Worm (Caenorhabditis elegans): Measurements from ENCODE around the gene srd-18.
A peak's percentile ranks its signal among the peaks of the same experiment; 100 is the strongest.

Gene srd-18

DNA sequence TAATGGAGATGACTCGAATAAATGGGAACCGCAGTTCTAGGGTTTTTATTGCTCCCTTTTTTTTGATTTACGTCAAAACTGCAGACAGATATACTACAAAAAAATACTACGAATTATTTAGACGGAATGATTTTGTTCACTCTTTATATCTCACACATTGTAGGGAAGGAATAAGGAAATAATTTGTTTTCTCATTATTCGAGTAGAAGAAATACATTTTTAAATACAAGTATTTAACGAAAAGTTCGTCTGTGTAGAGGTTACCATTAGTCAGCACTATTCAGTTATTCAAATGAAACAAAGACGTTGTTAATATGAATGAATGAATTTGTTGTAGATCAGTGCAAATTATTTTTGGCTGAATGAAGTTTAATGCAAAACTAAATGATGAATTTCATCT lies at the start of gene srd-18:
Gene srd-18, minus strand, starts transcription at position 101 of the 400 bp plus-strand sequence.
- TF ChIP-seq ama-1 (optimal IDR thresholded peaks at IDR 0.05) (no peak), flt-1 (GFP tag; IDR thresholded peaks at IDR 0.05) (no peak), tra-4 (tag; optimal IDR thresholded peaks at IDR 0.05) (no peak), ceh-36 (tag; optimal IDR thresholded peaks at IDR 0.05) (no peak), aly-1 (tag; optimal IDR thresholded peaks at IDR 0.05) (no peak), scrt-1 (GFP tag; IDR thresholded peaks at IDR 0.05) (no peak), B0310.2 (tag; optimal IDR thresholded peaks at IDR 0.05) (no peak), hmbx-1 (tag; optimal IDR thresholded peaks at IDR 0.05) (no peak), ceh-13 (GFP tag; optimal IDR thresholded peaks at IDR 0.05) (no peak), sea-1 (GFP tag; conservative IDR thresholded peaks at IDR 0.05) (no peak), ets-7 (tag; optimal IDR thresholded peaks at IDR 0.05) (no peak), F13C5.2 (tag; optimal IDR thresholded peaks at IDR 0.05) (no peak), pes-1 (GFP tag; IDR thresholded peaks at IDR 0.05) (no peak), hmg-4 (GFP tag; optimal IDR thresholded peaks at IDR 0.05) (no peak), tbx-11 (GFP tag; IDR thresholded peaks at IDR 0.05) (no peak), hnd-1 (tag; optimal IDR thresholded peaks at IDR 0.05) (no peak), tbx-37 (GFP tag; conservative IDR thresholded peaks at IDR 0.05) (no peak)

DNA sequence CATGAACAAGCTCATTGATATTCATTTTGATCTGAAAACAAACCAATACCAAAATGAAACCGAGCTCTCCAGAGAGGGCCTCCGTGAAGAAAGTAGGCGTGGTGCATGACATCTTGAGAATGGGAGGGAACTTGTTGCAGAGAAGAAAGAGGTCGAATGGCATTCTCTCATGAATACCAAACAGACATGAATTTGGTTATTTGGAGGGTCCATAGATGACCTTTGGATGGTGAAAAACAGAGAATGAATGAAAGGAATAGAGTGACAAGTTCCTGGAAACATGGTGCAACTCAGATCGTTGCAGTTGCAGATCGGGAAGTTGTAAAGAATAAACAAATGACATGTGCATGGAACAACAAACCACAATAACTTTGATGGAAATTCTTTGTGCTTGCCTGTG lies 49.7 kb upstream of the srd-18 start, which contains the start of gene T10G3.8:
Gene T10G3.8, minus strand, starts transcription at position 101 of the 400 bp plus-strand sequence.
- TF ChIP-seq tbx-37 (GFP tag; conservative IDR thresholded peaks at IDR 0.05): no peak
- TF ChIP-seq hnd-1 (tag; optimal IDR thresholded peaks at IDR 0.05): no peak
- no peak for TF ChIP-seq ceh-13 (GFP tag; optimal IDR thresholded peaks at IDR 0.05)
- TF ChIP-seq hmg-4 (GFP tag; optimal IDR thresholded peaks at IDR 0.05): no peak
- TF ChIP-seq ama-1 (optimal IDR thresholded peaks at IDR 0.05): no peak

DNA sequence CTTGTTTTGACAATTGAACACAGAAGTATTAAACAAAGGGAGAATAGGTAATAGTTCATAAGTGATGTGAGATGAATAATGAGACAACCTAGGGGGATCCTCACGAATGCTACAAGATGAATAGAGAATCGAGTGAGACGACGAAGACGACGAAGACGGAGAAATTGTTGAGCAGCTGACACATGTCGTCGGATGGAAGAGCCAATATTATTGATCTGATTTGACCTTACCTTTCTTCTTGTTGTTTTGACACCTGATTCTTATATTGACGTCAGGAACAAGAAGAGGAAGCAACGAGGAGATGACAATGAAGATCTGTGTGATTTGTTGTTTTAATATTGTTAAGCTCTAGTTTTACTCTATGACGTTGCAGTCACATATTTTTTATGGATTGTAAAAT lies 46.8 kb upstream of the srd-18 start, which contains the start of gene T10G3.1:
Gene T10G3.1, minus strand, starts transcription at position 213 of the 400 bp plus-strand sequence.
- no peak for TF ChIP-seq hnd-1 (tag; optimal IDR thresholded peaks at IDR 0.05)
- no peak for TF ChIP-seq scrt-1 (GFP tag; IDR thresholded peaks at IDR 0.05)
- TF ChIP-seq flt-1 (GFP tag; IDR thresholded peaks at IDR 0.05): no peak
- TF ChIP-seq hmbx-1 (tag; optimal IDR thresholded peaks at IDR 0.05): no peak

DNA sequence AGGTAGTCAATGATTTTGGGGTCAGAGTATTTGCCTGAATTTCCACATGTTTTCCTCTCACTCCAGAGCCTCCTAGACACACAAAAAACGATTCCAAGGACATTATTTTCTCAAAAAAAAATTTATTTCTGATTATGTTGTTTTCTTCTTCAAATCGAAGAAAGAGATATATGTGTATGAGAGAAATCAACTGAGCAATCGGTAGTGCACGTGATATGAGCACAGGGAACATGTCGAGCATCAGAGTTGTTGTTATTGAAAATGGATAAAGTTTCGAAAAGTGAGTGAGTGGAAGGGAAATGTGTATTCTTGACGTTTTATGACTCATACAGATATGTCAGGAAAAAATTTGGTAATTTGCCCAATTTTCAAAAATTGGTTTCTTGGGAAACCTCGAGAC lies 45.4 kb upstream of the srd-18 start:
- TF ChIP-seq ceh-13 (GFP tag; optimal IDR thresholded peaks at IDR 0.05): no peak
- TF ChIP-seq ceh-36 (tag; optimal IDR thresholded peaks at IDR 0.05): no peak
- TF ChIP-seq hnd-1 (tag; optimal IDR thresholded peaks at IDR 0.05): no peak
- TF ChIP-seq tbx-11 (GFP tag; IDR thresholded peaks at IDR 0.05): no peak
- TF ChIP-seq scrt-1 (GFP tag; IDR thresholded peaks at IDR 0.05): no peak
- TF ChIP-seq hmbx-1 (tag; optimal IDR thresholded peaks at IDR 0.05): no peak
- no peak for TF ChIP-seq flt-1 (GFP tag; IDR thresholded peaks at IDR 0.05)
- no peak for TF ChIP-seq aly-1 (tag; optimal IDR thresholded peaks at IDR 0.05)
- TF ChIP-seq tra-4 (tag; optimal IDR thresholded peaks at IDR 0.05): no peak
- TF ChIP-seq F13C5.2 (tag; optimal IDR thresholded peaks at IDR 0.05): no peak
- TF ChIP-seq ets-7 (tag; optimal IDR thresholded peaks at IDR 0.05): no peak
- no peak for TF ChIP-seq pes-1 (GFP tag; IDR thresholded peaks at IDR 0.05)
- no peak for TF ChIP-seq hmg-4 (GFP tag; optimal IDR thresholded peaks at IDR 0.05)
- no peak for TF ChIP-seq B0310.2 (tag; optimal IDR thresholded peaks at IDR 0.05)
- no peak for TF ChIP-seq ama-1 (optimal IDR thresholded peaks at IDR 0.05)
- TF ChIP-seq sea-1 (GFP tag; conservative IDR thresholded peaks at IDR 0.05): no peak
- no peak for TF ChIP-seq tbx-37 (GFP tag; conservative IDR thresholded peaks at IDR 0.05)

DNA sequence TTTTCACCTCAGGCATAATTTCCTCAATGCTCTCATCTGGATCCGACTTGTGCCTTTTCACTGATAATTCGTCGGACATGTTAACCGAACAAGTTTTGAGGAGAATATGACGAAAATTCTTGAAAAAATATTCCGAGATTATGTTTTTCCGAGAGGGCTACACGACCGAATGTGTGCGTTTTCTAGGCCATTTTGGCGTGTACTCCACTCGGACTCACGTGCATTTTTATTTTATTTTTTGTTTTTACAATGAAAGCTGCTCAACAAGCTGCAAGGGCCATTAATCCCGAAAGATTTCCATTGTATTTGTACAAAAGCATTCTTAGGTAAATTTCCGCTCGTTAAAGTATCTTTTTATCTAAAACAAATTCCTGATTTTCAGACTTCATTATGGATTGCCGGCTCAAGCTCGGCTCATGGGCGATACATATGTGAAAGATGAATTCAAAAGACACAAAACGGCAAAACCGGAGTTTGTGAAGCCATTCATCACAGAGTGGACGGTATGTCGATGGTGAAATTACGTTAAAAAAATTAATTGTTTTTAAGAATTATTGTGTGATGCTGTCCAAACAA lies 41.6 kb upstream of the srd-18 start, which contains the start of the genes F25H9.6 and F25H9.7:
Gene F25H9.6, minus strand, starts transcription at position 172 of the 576 bp plus-strand sequence.
Gene F25H9.7, plus strand, starts transcription at position 187 of the 576 bp plus-strand sequence.
- TF ChIP-seq tbx-37 (GFP tag; conservative IDR thresholded peaks at IDR 0.05): peak; percentile 89
- peak; percentile 64 for TF ChIP-seq F13C5.2 (tag; optimal IDR thresholded peaks at IDR 0.05)
- TF ChIP-seq scrt-1 (GFP tag; IDR thresholded peaks at IDR 0.05): 0 out of 2 replicates have a peak, but pooled peaks have one; percentile 32
- peak; percentile 58 for TF ChIP-seq flt-1 (GFP tag; IDR thresholded peaks at IDR 0.05)
- 0 out of 2 replicates have a peak, but pooled peaks have one; percentile 17 for TF ChIP-seq tbx-11 (GFP tag; IDR thresholded peaks at IDR 0.05)
- peak; percentile 72 for TF ChIP-seq pes-1 (GFP tag; IDR thresholded peaks at IDR 0.05)
- no peak for TF ChIP-seq aly-1 (tag; optimal IDR thresholded peaks at IDR 0.05)
- TF ChIP-seq ama-1 (optimal IDR thresholded peaks at IDR 0.05): no peak
- TF ChIP-seq hmbx-1 (tag; optimal IDR thresholded peaks at IDR 0.05): no peak
- TF ChIP-seq hnd-1 (tag; optimal IDR thresholded peaks at IDR 0.05): peak; percentile 7
- peak; percentile 37 for TF ChIP-seq ets-7 (tag; optimal IDR thresholded peaks at IDR 0.05)

DNA sequence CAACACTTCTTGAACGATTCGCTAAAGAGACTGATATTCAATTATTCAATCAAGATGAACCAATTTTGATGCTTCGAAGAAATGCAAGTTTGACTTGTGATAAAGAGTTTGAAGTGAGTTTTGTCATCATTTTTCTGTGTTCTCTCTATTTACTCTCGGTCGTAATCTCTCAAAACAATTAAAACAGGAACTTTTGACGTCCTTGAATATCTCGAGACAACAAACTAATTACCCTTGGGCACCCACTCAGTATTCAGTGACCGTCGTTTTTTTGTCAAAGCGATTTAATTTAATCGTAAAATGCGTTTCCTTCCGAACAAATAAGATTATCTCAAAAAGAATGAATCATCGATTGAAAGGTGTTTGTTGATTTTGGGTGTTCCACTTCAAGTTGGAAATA lies 37.5 kb upstream of the srd-18 start:
- TF ChIP-seq F13C5.2 (tag; optimal IDR thresholded peaks at IDR 0.05): no peak
- no peak for TF ChIP-seq tbx-11 (GFP tag; IDR thresholded peaks at IDR 0.05)
- TF ChIP-seq tra-4 (tag; optimal IDR thresholded peaks at IDR 0.05): no peak
- TF ChIP-seq B0310.2 (tag; optimal IDR thresholded peaks at IDR 0.05): no peak
- no peak for TF ChIP-seq hmg-4 (GFP tag; optimal IDR thresholded peaks at IDR 0.05)
- no peak for TF ChIP-seq aly-1 (tag; optimal IDR thresholded peaks at IDR 0.05)
- no peak for TF ChIP-seq ets-7 (tag; optimal IDR thresholded peaks at IDR 0.05)
- no peak for TF ChIP-seq pes-1 (GFP tag; IDR thresholded peaks at IDR 0.05)
- TF ChIP-seq hmbx-1 (tag; optimal IDR thresholded peaks at IDR 0.05): no peak

DNA sequence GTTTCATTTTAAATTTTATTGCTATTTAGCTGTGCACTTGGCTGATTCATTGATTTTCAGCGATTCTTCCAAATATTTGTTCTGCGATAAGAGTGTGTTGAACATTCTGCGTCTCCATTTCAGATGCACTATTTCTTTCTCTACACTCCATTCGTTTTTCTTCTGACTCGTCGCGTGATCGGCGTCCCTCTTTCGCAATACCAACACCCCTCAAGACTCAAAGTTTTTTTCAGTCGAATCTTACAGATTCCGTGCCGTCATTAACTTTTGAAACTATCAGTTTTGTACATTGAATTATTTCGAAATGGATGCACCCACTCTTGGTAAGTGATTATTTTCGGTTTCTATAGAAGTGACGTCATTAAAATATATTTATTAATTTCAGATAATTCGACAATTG lies 36.3 kb upstream of the srd-18 start, which contains the start of gene frm-10:
Gene frm-10, plus strand, starts transcription at position 234 of the 400 bp plus-strand sequence.
- no peak for TF ChIP-seq hmg-4 (GFP tag; optimal IDR thresholded peaks at IDR 0.05)
- no peak for TF ChIP-seq tbx-37 (GFP tag; conservative IDR thresholded peaks at IDR 0.05)
- no peak for TF ChIP-seq hmbx-1 (tag; optimal IDR thresholded peaks at IDR 0.05)
- no peak for TF ChIP-seq ama-1 (optimal IDR thresholded peaks at IDR 0.05)
- TF ChIP-seq ceh-36 (tag; optimal IDR thresholded peaks at IDR 0.05): no peak
- no peak for TF ChIP-seq tra-4 (tag; optimal IDR thresholded peaks at IDR 0.05)
- no peak for TF ChIP-seq B0310.2 (tag; optimal IDR thresholded peaks at IDR 0.05)
- no peak for TF ChIP-seq sea-1 (GFP tag; conservative IDR thresholded peaks at IDR 0.05)
- no peak for TF ChIP-seq F13C5.2 (tag; optimal IDR thresholded peaks at IDR 0.05)
- no peak for TF ChIP-seq aly-1 (tag; optimal IDR thresholded peaks at IDR 0.05)

All from whole organism, early embryonic.